Fruit fly (Drosophila melanogaster) whole organism, embryonic: ENCODE data around the gene CG14339.

Experiments
- B-H1 ChIP-seq: fragments of 200-800 bp; sonication (Bioruptor generic); IDR thresholded peaks from 3 replicates; pipeline ENCODE4 v1.3.6; 2022; ENCODE audit warnings: missing biosample characterization, missing genetic modification characterization
- C15 ChIP-seq: fragments of 200-800 bp; sonication (Bioruptor generic); IDR thresholded peaks from 3 replicates; pipeline ENCODE4 v1.3.6; 2022; ENCODE audit warnings: missing biosample characterization, missing genetic modification characterization
- CG10147 ChIP-seq: fragments of 200-800 bp; sonication (Bioruptor generic); optimal IDR thresholded peaks from 2 replicates; lab custom pipeline; 2019; ENCODE audit warnings: missing biosample characterization, mild to moderate bottlenecking, missing genetic modification characterization, moderate library complexity
- CG12155 ChIP-seq: fragments of 200-800 bp; sonication (Bioruptor generic); optimal IDR thresholded peaks from 3 replicates; lab custom pipeline; 2016; ENCODE audit warnings: missing biosample characterization, missing genetic modification characterization
- CG14710 ChIP-seq: fragments of 200-800 bp; sonication (Bioruptor generic); optimal IDR thresholded peaks from 3 replicates; lab custom pipeline; 2019; ENCODE audit warnings: missing biosample characterization, mild to moderate bottlenecking, missing genetic modification characterization, moderate library complexity
- CG14965 ChIP-seq: fragments of 200-800 bp; sonication (Bioruptor generic); optimal IDR thresholded peaks from 2 replicates; lab custom pipeline; 2016; ENCODE audit warnings: missing biosample characterization, missing genetic modification characterization, borderline replicate concordance
- CG1602 ChIP-seq: fragments of 200-800 bp; sonication (Bioruptor generic); optimal IDR thresholded peaks from 3 replicates; lab custom pipeline; 2016; ENCODE audit warnings: missing biosample characterization, missing genetic modification characterization
- CG16813 ChIP-seq: fragments of 200-800 bp; sonication (Bioruptor generic); IDR thresholded peaks from 3 replicates; pipeline ENCODE4 v1.3.6; 2022; ENCODE audit warnings: missing biosample characterization, missing genetic modification characterization; ENCODE audit not compliant: partially characterized antibody
- CG17829 ChIP-seq: fragments of 200-800 bp; optimal IDR thresholded peaks from 2 replicates; lab custom pipeline; 2019; ENCODE audit warnings: missing biosample characterization, mild to moderate bottlenecking, missing genetic modification characterization, moderate library complexity
- CG17912 ChIP-seq: fragments of 200-800 bp; sonication (Bioruptor generic); optimal IDR thresholded peaks from 2 replicates; lab custom pipeline; 2018; ENCODE audit warnings: missing biosample characterization, mild to moderate bottlenecking, missing genetic modification characterization
- CG18599 ChIP-seq: fragments of 200-800 bp; sonication (Bioruptor generic); optimal IDR thresholded peaks from 3 replicates; lab custom pipeline; 2017; ENCODE audit warnings: missing biosample characterization, missing genetic modification characterization, mild to moderate bottlenecking, moderate library complexity, missing genetic modification reagents
- CG18619 ChIP-seq: fragments of 200-800 bp; sonication (Bioruptor generic); optimal IDR thresholded peaks from 3 replicates; lab custom pipeline; 2017; ENCODE audit warnings: missing biosample characterization, mild to moderate bottlenecking, missing genetic modification characterization
- CG3065 ChIP-seq: fragments of 200-800 bp; sonication (Bioruptor generic); optimal IDR thresholded peaks from 2 replicates; lab custom pipeline; 2016; ENCODE audit warnings: missing biosample characterization, missing genetic modification characterization
- CG32532 ChIP-seq: fragments of 200-800 bp; sonication (Bioruptor generic); IDR thresholded peaks from 2 replicates; pipeline ENCODE4 v1.3.6; 2022; ENCODE audit warnings: missing biosample characterization, missing genetic modification characterization
- CG3281 ChIP-seq: fragments of 200-800 bp; sonication (Bioruptor generic); optimal IDR thresholded peaks from 3 replicates; lab custom pipeline; 2017; ENCODE audit warnings: missing biosample characterization, mild to moderate bottlenecking, missing genetic modification characterization
- CG4820 ChIP-seq: fragments of 200-800 bp; sonication (Bioruptor generic); optimal IDR thresholded peaks from 3 replicates; lab custom pipeline; 2016; ENCODE audit warnings: missing biosample characterization, missing genetic modification characterization
- CG6854 ChIP-seq: fragments of 200-800 bp; sonication (Bioruptor generic); optimal IDR thresholded peaks from 3 replicates; lab custom pipeline; 2017; ENCODE audit warnings: missing biosample characterization, mild to moderate bottlenecking, missing genetic modification characterization
- CG8290 ChIP-seq, 3 experiments: fragments of 200-800 bp; sonication (Bioruptor generic); optimal IDR thresholded peaks; 2 replicates each; lab custom pipeline; 2016 to 2019; ENCODE audit warnings: missing biosample characterization in 3 of 3, missing genetic modification characterization in 3 of 3, mild to moderate bottlenecking in 2 of 3, moderate library complexity in 1 of 3
- CG8478 ChIP-seq: fragments of >200 bp; optimal IDR thresholded peaks from 2 replicates; lab custom pipeline; 2018
- CG9727 ChIP-seq: fragments of 200-800 bp; sonication (Bioruptor generic); optimal IDR thresholded peaks from 3 replicates; lab custom pipeline; 2017; ENCODE audit warnings: missing biosample characterization, mild to moderate bottlenecking, missing genetic modification characterization
- CHES-1-like ChIP-seq: fragments of 200-800 bp; sonication (Bioruptor generic); optimal IDR thresholded peaks from 2 replicates; lab custom pipeline; 2016; ENCODE audit warnings: missing biosample characterization, missing genetic modification characterization
- Dip2 ChIP-seq: fragments of 200-800 bp; sonication (Bioruptor generic); IDR thresholded peaks from 2 replicates; pipeline ENCODE4 v1.3.6; 2022; ENCODE audit warnings: missing biosample characterization, missing genetic modification characterization
- Doc3 ChIP-seq: fragments of 200-800 bp; sonication (Bioruptor generic); IDR thresholded peaks from 3 replicates; pipeline ENCODE4 v1.3.6; 2022; ENCODE audit warnings: missing biosample characterization, missing genetic modification characterization; ENCODE audit not compliant: partially characterized antibody
- Ets97D ChIP-seq: fragments of 200-800 bp; sonication (Bioruptor generic); optimal IDR thresholded peaks from 3 replicates; lab custom pipeline; 2016; ENCODE audit warnings: missing biosample characterization, missing genetic modification characterization
- HmgZ ChIP-seq: fragments of 200-800 bp; sonication (Bioruptor generic); optimal IDR thresholded peaks from 2 replicates; lab custom pipeline; 2018; ENCODE audit warnings: missing biosample characterization, mild to moderate bottlenecking, missing genetic modification characterization
- Mrtf ChIP-seq: fragments of 200-800 bp; sonication (Bioruptor generic); IDR thresholded peaks from 3 replicates; pipeline ENCODE4 v1.3.6; 2022; ENCODE audit warnings: missing biosample characterization, missing genetic modification characterization
- Neu2 ChIP-seq: fragments of 200-800 bp; sonication (Bioruptor generic); optimal IDR thresholded peaks from 3 replicates; lab custom pipeline; 2016; ENCODE audit warnings: missing biosample characterization, missing genetic modification characterization, borderline replicate concordance
- Optix ChIP-seq: fragments of 200-800 bp; sonication (Bioruptor generic); IDR thresholded peaks from 3 replicates; pipeline ENCODE4 v1.3.6; 2022; ENCODE audit warnings: missing biosample characterization, missing genetic modification characterization
- Sin3A ChIP-seq: fragments of >200 bp; optimal IDR thresholded peaks from 2 replicates; lab custom pipeline; 2018
- Sry-δ ChIP-seq: fragments of 200-800 bp; sonication (Bioruptor generic); optimal IDR thresholded peaks from 2 replicates; lab custom pipeline; 2016; ENCODE audit warnings: missing biosample characterization, missing genetic modification characterization
- Ssrp ChIP-seq: fragments of 200-800 bp; sonication (Bioruptor generic); optimal IDR thresholded peaks from 2 replicates; lab custom pipeline; 2018; ENCODE audit warnings: missing biosample characterization, mild to moderate bottlenecking, missing genetic modification characterization, moderate library complexity
- chn ChIP-seq: fragments of 200-800 bp; sonication (Bioruptor generic); optimal IDR thresholded peaks from 2 replicates; lab custom pipeline; 2016; ENCODE audit warnings: missing biosample characterization, missing genetic modification characterization
- corto ChIP-seq: fragments of 200-800 bp; sonication (Bioruptor generic); optimal IDR thresholded peaks from 2 replicates; lab custom pipeline; 2016; ENCODE audit warnings: missing biosample characterization, mild to moderate bottlenecking, missing genetic modification characterization, moderate library complexity
- disco-r ChIP-seq: fragments of 200-800 bp; sonication (Bioruptor generic); optimal IDR thresholded peaks from 2 replicates; lab custom pipeline; 2016; ENCODE audit warnings: missing biosample characterization, missing genetic modification characterization
- hth ChIP-seq: fragments of >200 bp; optimal IDR thresholded peaks from 2 replicates; lab custom pipeline; 2017; ENCODE audit warnings: inconsistent platforms
- ind ChIP-seq: fragments of 200-800 bp; sonication (Bioruptor generic); optimal IDR thresholded peaks from 3 replicates; lab custom pipeline; 2016; ENCODE audit warnings: missing biosample characterization, missing genetic modification characterization
- inv ChIP-seq: fragments of 200-800 bp; sonication (Bioruptor generic); IDR thresholded peaks from 2 replicates; pipeline ENCODE4 v1.3.6; 2022; ENCODE audit warnings: missing biosample characterization, missing genetic modification characterization; ENCODE audit not compliant: partially characterized antibody
- lbe ChIP-seq: fragments of 200-800 bp; sonication (Bioruptor generic); optimal IDR thresholded peaks from 2 replicates; lab custom pipeline; 2016; ENCODE audit warnings: missing biosample characterization, mild to moderate bottlenecking, missing genetic modification characterization
- nom ChIP-seq: fragments of 200-800 bp; sonication (Bioruptor generic); optimal IDR thresholded peaks from 2 replicates; lab custom pipeline; 2017; ENCODE audit warnings: missing biosample characterization, missing genetic modification characterization, mild to moderate bottlenecking, moderate library complexity, missing genetic modification reagents
- p53 ChIP-seq: fragments of 200-800 bp; sonication (Bioruptor generic); optimal IDR thresholded peaks from 2 replicates; lab custom pipeline; 2016; ENCODE audit warnings: missing biosample characterization, missing genetic modification characterization
- ranshi ChIP-seq: fragments of 200-800 bp; sonication (Bioruptor generic); IDR thresholded peaks from 2 replicates; pipeline ENCODE4 v1.3.6; 2022; ENCODE audit warnings: missing biosample characterization, missing genetic modification characterization
- salm ChIP-seq: fragments of 200-800 bp; sonication (Bioruptor generic); optimal IDR thresholded peaks from 2 replicates; lab custom pipeline; 2018; ENCODE audit warnings: missing biosample characterization, mild to moderate bottlenecking, missing genetic modification characterization
- tll ChIP-seq, 2 experiments: fragments of 200-800 bp in 1 of 2; fragments of >200 bp in 1 of 2; sonication (Bioruptor generic) in 1 of 2; optimal IDR thresholded peaks; 2 replicates each; lab custom pipeline; 2017 to 2019; ENCODE audit warnings: missing biosample characterization in 2 of 2, missing genetic modification characterization in 2 of 2, mild to moderate bottlenecking in 1 of 2, moderate library complexity in 1 of 2
- unc-4 ChIP-seq: fragments of 200-800 bp; sonication (Bioruptor generic); IDR thresholded peaks from 2 replicates; pipeline ENCODE4 v1.3.6; 2022; ENCODE audit warnings: missing biosample characterization, missing genetic modification characterization; ENCODE audit not compliant: partially characterized antibody
- vfl ChIP-seq: fragments of 200-800 bp; sonication (Bioruptor generic); optimal IDR thresholded peaks from 2 replicates; lab custom pipeline; 2016; ENCODE audit warnings: missing biosample characterization, missing genetic modification characterization
- vvl ChIP-seq: fragments of 200-800 bp; sonication (Bioruptor generic); IDR thresholded peaks from 2 replicates; pipeline ENCODE4 v1.3.6; 2022; ENCODE audit warnings: missing biosample characterization, missing genetic modification characterization
- wor ChIP-seq: fragments of 200-800 bp; sonication (Bioruptor generic); IDR thresholded peaks from 2 replicates; pipeline ENCODE4 v1.3.6; 2022; ENCODE audit warnings: missing biosample characterization, missing genetic modification characterization
- zen2 ChIP-seq: fragments of 200-800 bp; sonication (Bioruptor generic); IDR thresholded peaks from 3 replicates; pipeline ENCODE4 v1.3.6; 2022; ENCODE audit warnings: missing biosample characterization, missing genetic modification characterization; ENCODE audit not compliant: partially characterized antibody

Gene CG14339

dm6 chr2L:1144371-1145360, 36.3 kb downstream of the CG14339 start (continued):
- TF ChIP-seq CG32532 (GFP tag; lab: Robert Waterston, UW) (0 out of 2 replicates have a peak, but pooled peaks have one; percentile 18), CG10147 (peak; percentile 57), CG1602 (GFP tag; lab: Kevin White, UChicago) (peak; percentile 36), CG18599 (GFP tag; lab: Kevin White, UChicago) (peak; percentile 75), CG12155 (GFP tag; lab: Kevin White, UChicago) (peak; percentile 39), unc-4 (GFP tag; lab: Robert Waterston, UW) (no peak), CG4820 (GFP tag; lab: Kevin White, UChicago) (peak; percentile 33), ranshi (peak; percentile 45; the same call in 1 of the 2 replicates), CG3065 (GFP tag; lab: Kevin White, UChicago) (no peak), p53 (GFP tag; lab: Kevin White, UChicago) (no peak), hth (no peak), Doc3 (GFP tag; lab: Robert Waterston, UW) (no peak), CG6854 (GFP tag; lab: Kevin White, UChicago) (no peak), ind (peak; percentile 49), vfl (GFP tag; lab: Kevin White, UChicago) (no peak), tll (GFP tag; optimal IDR thresholded peaks at IDR 0.05; lab: Kevin White, UChicago) (no peak), Dip2 (GFP tag; lab: Robert Waterston, UW) (no peak), inv (GFP tag; lab: Robert Waterston, UW) (no peak), zen2 (GFP tag; lab: Robert Waterston, UW) (no peak), Ets97D (GFP tag; lab: Kevin White, UChicago) (no peak), CG16813 (no peak), CG8478 (lab: Kevin White, UChicago) (no peak), CG14965 (GFP tag; lab: Kevin White, UChicago) (no peak), B-H1 (GFP tag; lab: Robert Waterston, UW) (no peak), CG9727 (GFP tag; lab: Kevin White, UChicago) (peak; percentile 31), CG17829 (tag; lab: Kevin White, UChicago) (peak; percentile 57), vvl (GFP tag; lab: Robert Waterston, UW) (peak; percentile 79), lbe (GFP tag; lab: Kevin White, UChicago) (peak; percentile 91), CG18619 (GFP tag; lab: Kevin White, UChicago) (peak; percentile 31), corto (peak; percentile 81), CG14710 (tag; lab: Kevin White, UChicago) (peak; percentile 38), chn (GFP tag; lab: Kevin White, UChicago) (peak; percentile 35), HmgZ (peak; percentile 24), CHES-1-like (peak; percentile 21), Mrtf (peak; percentile 43; the same call in 1 of the 3 replicates), wor (no peak), CG3281 (GFP tag; lab: Kevin White, UChicago) (peak; percentile 54), Ssrp (tag; lab: Kevin White, UChicago) (peak; percentile 42), Sry-δ (GFP tag; lab: Kevin White, UChicago) (no peak), Optix (GFP tag; lab: Robert Waterston, UW) (0 out of 3 replicates have a peak, but pooled peaks have one; percentile 43), Sin3A (lab: Kevin White, UChicago) (no peak), salm (tag; lab: Kevin White, UChicago) (peak; percentile 23), CG17912 (GFP tag; lab: Kevin White, UChicago) (no peak), C15 (GFP tag; lab: Robert Waterston, UW) (no peak), CG8290 (GFP tag; optimal IDR thresholded peaks at IDR 0.05; lab: Kevin White, UChicago) (no peak), CG8290 (tag; optimal IDR thresholded peaks at IDR 0.05; lab: Kevin White, UChicago) (peak in 1 of 2 experiments; percentile 57), Neu2 (GFP tag; lab: Kevin White, UChicago) (no peak), disco-r (GFP tag; lab: Kevin White, UChicago) (no peak), nom (GFP tag; lab: Kevin White, UChicago) (no peak)
